Worm (Caenorhabditis elegans) whole organism, L4/young adult: ENCODE results near the gene scl-18.

Experiments used
- W03F9.2 ChIP-seq: fragments of 150-350 bp; optimal IDR thresholded peaks from 2 replicates; lab custom pipeline; 2014; ENCODE audit warnings: missing biosample characterization, missing genetic modification characterization
- dao-5 ChIP-seq: sonication (generic microtip); optimal IDR thresholded peaks from 2 replicates; lab custom pipeline; 2016; ENCODE audit warnings: missing genotype, missing genetic modification characterization, moderate library complexity, missing compliant biosample characterization
- him-1 ChIP-seq: sonication (generic microtip); optimal IDR thresholded peaks from 2 replicates; lab custom pipeline; 2016; ENCODE audit warnings: missing genotype, missing genetic modification reagents, missing genetic modification characterization, missing compliant biosample characterization

DNA sequence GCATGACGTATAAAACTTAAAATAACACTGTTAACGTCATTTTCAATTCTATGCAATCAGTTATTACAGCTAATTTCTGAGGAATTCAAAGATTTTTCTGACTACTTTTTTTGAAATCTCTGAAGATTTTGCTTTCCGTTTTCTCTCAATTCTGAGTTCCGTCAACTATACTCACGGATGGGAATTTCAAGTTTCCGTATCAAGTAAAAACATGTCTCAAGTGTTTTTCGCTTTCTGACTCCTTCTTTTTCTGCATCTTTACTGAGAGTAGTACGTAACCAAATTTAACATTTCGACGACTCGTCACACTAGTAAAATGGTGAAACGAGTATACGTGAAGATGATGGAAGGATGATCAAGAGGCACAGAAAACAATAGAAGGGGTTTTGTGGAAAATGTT lies 42.6 kb upstream of the scl-18 start:
- TF ChIP-seq him-1 (tag; lab: Kevin White, UChicago) (no peak), dao-5 (no peak), W03F9.2 (tag; lab: Kevin White, UChicago) (no peak)
